Worm (Caenorhabditis elegans): ENCODE measurements around the gene hrpa-2.

DNA sequence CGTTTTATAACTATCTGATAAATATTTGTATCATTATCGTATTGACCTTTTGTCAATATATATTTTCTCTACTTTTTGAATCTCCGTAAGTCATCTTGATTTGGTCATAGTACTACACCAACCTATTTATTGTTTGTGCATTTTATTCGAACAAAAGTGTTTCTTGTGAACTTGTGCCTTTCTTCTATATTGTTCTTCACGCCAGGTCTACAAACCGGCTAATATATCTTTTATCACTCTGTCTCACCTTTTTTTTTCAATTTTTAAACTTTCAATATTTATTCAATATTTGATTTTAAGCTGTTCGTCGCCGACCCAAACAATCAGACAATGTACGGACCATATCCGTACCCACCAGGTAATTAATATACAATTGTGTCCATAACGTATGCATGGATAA is at the start of gene hrpa-2:
- TF ChIP-seq W03F9.2 (tag; optimal IDR thresholded peaks at IDR 0.05) (no peak), him-1 (tag; optimal IDR thresholded peaks at IDR 0.05) (no peak)
